Worm (Caenorhabditis elegans) whole organism, L3 larva: ENCODE measurements around the gene F28B12.1.

Experiments used
- R02D3.7 ChIP-seq: fragments of 150-350 bp; optimal IDR thresholded peaks from 2 replicates; lab custom pipeline; 2014; ENCODE audit warnings: missing biosample characterization, missing genetic modification characterization
- ZK546.5 ChIP-seq: sonication (generic microtip); optimal IDR thresholded peaks from 2 replicates; lab custom pipeline; 2017; ENCODE audit warnings: missing biosample characterization, missing genetic modification characterization
- aly-2 ChIP-seq: fragments of 150-350 bp; optimal IDR thresholded peaks from 2 replicates; lab custom pipeline; 2014; ENCODE audit warnings: missing biosample characterization, missing genetic modification characterization
- ceh-16 ChIP-seq: sonication (generic microtip); optimal IDR thresholded peaks from 2 replicates; lab custom pipeline; 2017; ENCODE audit warnings: missing biosample characterization, missing genetic modification characterization
- ceh-28 ChIP-seq: fragments of 150-350 bp; optimal IDR thresholded peaks from 2 replicates; lab custom pipeline; 2014; ENCODE audit warnings: missing biosample characterization, missing genetic modification reagents, missing genetic modification characterization
- ceh-82 ChIP-seq: fragments of 150-350 bp; optimal IDR thresholded peaks from 2 replicates; lab custom pipeline; 2014; ENCODE audit warnings: missing biosample characterization, missing genetic modification characterization
- ceh-9 ChIP-seq: sonication (generic microtip); optimal IDR thresholded peaks from 2 replicates; lab custom pipeline; 2018; ENCODE audit warnings: missing biosample characterization, missing genetic modification characterization
- daf-12 ChIP-seq: fragments of 150-350 bp; optimal IDR thresholded peaks from 2 replicates; lab custom pipeline; 2014; ENCODE audit warnings: missing biosample characterization, missing genetic modification reagents, missing genetic modification characterization
- egl-27 ChIP-seq: sonication (generic microtip); optimal IDR thresholded peaks from 4 replicates; lab custom pipeline; 2017; ENCODE audit warnings: missing biosample characterization, missing genetic modification reagents, missing genetic modification characterization
- egl-5 ChIP-seq: fragments of 150-350 bp; optimal IDR thresholded peaks from 2 replicates; lab custom pipeline; 2017; ENCODE audit warnings: missing biosample characterization, missing genetic modification reagents, missing genetic modification characterization, inconsistent platforms
- elt-1 ChIP-seq: fragments of 150-350 bp; optimal IDR thresholded peaks from 2 replicates; lab custom pipeline; 2014; ENCODE audit warnings: missing biosample characterization, missing genetic modification characterization
- elt-2 ChIP-seq: sonication (generic microtip); optimal IDR thresholded peaks from 2 replicates; lab custom pipeline; 2016; ENCODE audit warnings: missing genetic modification reagents, mild to moderate bottlenecking, missing genetic modification characterization, missing compliant biosample characterization
- elt-3 ChIP-seq, 3 experiments: fragments of 150-350 bp in 1 of 3; sonication (generic microtip) in 2 of 3; optimal IDR thresholded peaks; 2 replicates in 2 of 3; 4 replicates in 1 of 3; lab custom pipeline; 2014 to 2017; ENCODE audit warnings: missing biosample characterization in 3 of 3, missing genetic modification characterization in 3 of 3
- eor-1 ChIP-seq, 2 experiments: fragments of 150-350 bp; optimal IDR thresholded peaks; 2 replicates each; lab custom pipeline; 2014 to 2018; ENCODE audit warnings: missing biosample characterization in 2 of 2, missing genetic modification characterization in 2 of 2
- fkh-10 ChIP-seq: sonication (generic microtip); optimal IDR thresholded peaks from 2 replicates; lab custom pipeline; 2017; ENCODE audit warnings: missing biosample characterization, missing genetic modification reagents, missing genetic modification characterization
- fos-1 ChIP-seq: fragments of 150-350 bp; optimal IDR thresholded peaks from 2 replicates; lab custom pipeline; 2014; ENCODE audit warnings: missing biosample characterization, missing genetic modification characterization
- hmg-11 ChIP-seq: sonication (generic microtip); optimal IDR thresholded peaks from 2 replicates; lab custom pipeline; 2016; ENCODE audit warnings: missing genetic modification characterization, missing compliant biosample characterization
- jun-1 ChIP-seq: fragments of 150-350 bp; optimal IDR thresholded peaks from 2 replicates; lab custom pipeline; 2014; ENCODE audit warnings: missing biosample characterization, missing genetic modification reagents, missing genetic modification characterization
- lsy-12 ChIP-seq: sonication (generic microtip); optimal IDR thresholded peaks from 2 replicates; lab custom pipeline; 2016; ENCODE audit warnings: mild to moderate bottlenecking, missing genetic modification characterization, missing compliant biosample characterization
- mdl-1 ChIP-seq: fragments of 150-350 bp; optimal IDR thresholded peaks from 2 replicates; lab custom pipeline; 2014; ENCODE audit warnings: missing biosample characterization, missing genetic modification characterization
- mml-1 ChIP-seq: fragments of 150-350 bp; sonication (generic microtip); optimal IDR thresholded peaks from 3 replicates; lab custom pipeline; 2014; ENCODE audit warnings: missing biosample characterization, missing genetic modification characterization
- nfya-1 ChIP-seq: sonication (generic microtip); optimal IDR thresholded peaks from 2 replicates; lab custom pipeline; 2017; ENCODE audit warnings: missing genetic modification characterization, mild to moderate bottlenecking, missing compliant biosample characterization, antibody characterized with exemption, moderate library complexity; ENCODE audit not compliant: insufficient read depth
- nhr-11 ChIP-seq: fragments of 150-350 bp; optimal IDR thresholded peaks from 2 replicates; lab custom pipeline; 2014; ENCODE audit warnings: missing biosample characterization, missing genetic modification characterization
- nhr-12 ChIP-seq: fragments of 150-350 bp; optimal IDR thresholded peaks from 2 replicates; lab custom pipeline; 2014; ENCODE audit warnings: missing biosample characterization, missing genetic modification characterization
- nhr-23 ChIP-seq: fragments of 150-350 bp; optimal IDR thresholded peaks from 2 replicates; lab custom pipeline; 2014; ENCODE audit warnings: missing biosample characterization, missing genetic modification reagents, missing genetic modification characterization
- nhr-237 ChIP-seq: fragments of 150-350 bp; optimal IDR thresholded peaks from 2 replicates; lab custom pipeline; 2014; ENCODE audit warnings: missing biosample characterization, missing genetic modification characterization
- nhr-25 ChIP-seq: sonication (generic microtip); optimal IDR thresholded peaks from 2 replicates; lab custom pipeline; 2017; ENCODE audit warnings: missing biosample characterization, missing genetic modification characterization
- nhr-28 ChIP-seq: fragments of 150-350 bp; optimal IDR thresholded peaks from 2 replicates; lab custom pipeline; 2014; ENCODE audit warnings: missing biosample characterization, missing genetic modification characterization
- nhr-43 ChIP-seq: sonication (generic microtip); optimal IDR thresholded peaks from 2 replicates; lab custom pipeline; 2016; ENCODE audit warnings: mild to moderate bottlenecking, missing genetic modification characterization, missing compliant biosample characterization; ENCODE audit not compliant: poor library complexity, severe bottlenecking
- nhr-76 ChIP-seq: fragments of 150-350 bp; sonication (generic microtip); optimal IDR thresholded peaks from 5 replicates; lab custom pipeline; 2014; ENCODE audit warnings: missing biosample characterization, missing genetic modification characterization
- nhr-77 ChIP-seq: fragments of 150-350 bp; optimal IDR thresholded peaks from 2 replicates; lab custom pipeline; 2014; ENCODE audit warnings: missing biosample characterization, missing genetic modification characterization
- pha-4 ChIP-seq: fragments of 150-350 bp; optimal IDR thresholded peaks from 2 replicates; lab custom pipeline; 2014; ENCODE audit warnings: missing biosample characterization, missing genetic modification reagents, missing genetic modification characterization
- pqm-1 ChIP-seq: fragments of 150-350 bp; optimal IDR thresholded peaks from 2 replicates; lab custom pipeline; 2017; ENCODE audit warnings: missing biosample characterization, missing genetic modification characterization, inconsistent platforms
- skn-1 ChIP-seq: fragments of 150-350 bp; optimal IDR thresholded peaks from 2 replicates; lab custom pipeline; 2014; ENCODE audit warnings: missing biosample characterization, missing genetic modification characterization
- snpc-4 ChIP-seq: fragments of 150-350 bp; optimal IDR thresholded peaks from 2 replicates; lab custom pipeline; 2014; ENCODE audit warnings: missing biosample characterization, missing genetic modification characterization
- tbx-2 ChIP-seq: sonication (generic microtip); optimal IDR thresholded peaks from 2 replicates; lab custom pipeline; 2016; ENCODE audit warnings: mild to moderate bottlenecking, missing genetic modification characterization, missing compliant biosample characterization
- unc-39 ChIP-seq: sonication (generic microtip); optimal IDR thresholded peaks from 4 replicates; lab custom pipeline; 2017; ENCODE audit warnings: missing biosample characterization, missing genetic modification characterization
- unc-62 ChIP-seq: fragments of 150-350 bp; sonication (generic microtip); optimal IDR thresholded peaks from 4 replicates; lab custom pipeline; 2014; ENCODE audit warnings: missing biosample characterization, missing genetic modification reagents, missing genetic modification characterization
- zag-1 ChIP-seq: fragments of 150-350 bp; optimal IDR thresholded peaks from 2 replicates; lab custom pipeline; 2014; ENCODE audit warnings: missing biosample characterization, missing genetic modification characterization
- ztf-11 ChIP-seq: fragments of 150-350 bp; optimal IDR thresholded peaks from 2 replicates; lab custom pipeline; 2014; ENCODE audit warnings: missing biosample characterization, missing genetic modification characterization
- ztf-4 ChIP-seq: fragments of 150-350 bp; optimal IDR thresholded peaks from 2 replicates; lab custom pipeline; 2014; ENCODE audit warnings: missing biosample characterization, missing genetic modification characterization

The F28B12.1 gene

DNA sequence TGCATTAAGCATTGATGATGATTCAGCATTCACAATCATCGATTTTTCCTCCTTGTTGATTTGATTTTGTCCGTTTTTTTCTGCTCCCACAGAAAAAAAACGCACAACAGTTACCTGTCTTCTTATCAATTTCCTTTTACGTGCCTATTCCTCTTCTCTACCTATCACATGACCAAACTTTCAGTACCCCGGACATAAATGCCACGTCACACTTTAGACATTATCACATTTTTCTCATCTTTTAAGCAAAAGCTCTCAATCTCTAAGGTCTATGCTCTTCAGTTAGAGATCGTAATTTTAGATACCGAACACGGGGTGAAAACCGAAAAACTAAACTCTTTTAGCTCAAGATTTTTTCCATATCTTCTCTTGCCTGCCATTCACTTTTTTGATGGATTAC lies 6.7 kb upstream of the F28B12.1 start:
- TF ChIP-seq skn-1 (tag; lab: Kevin White, UChicago), result no peak
- no peak for TF ChIP-seq unc-39 (tag; lab: Kevin White, UChicago)
- TF ChIP-seq pha-4, result peak; percentile 28
- TF ChIP-seq pqm-1, result peak; percentile 76
- peak; percentile 87 for TF ChIP-seq elt-2 (tag; lab: Kevin White, UChicago)
- no peak for TF ChIP-seq fos-1
- no peak for TF ChIP-seq ceh-28 (tag; lab: Kevin White, UChicago)
- TF ChIP-seq eor-1 (tag; optimal IDR thresholded peaks at IDR 0.05; lab: Kevin White, UChicago), result no peak
- TF ChIP-seq elt-1 (tag; lab: Kevin White, UChicago), result peak; percentile 87
- TF ChIP-seq R02D3.7 (tag; lab: Kevin White, UChicago), result no peak
- no peak for TF ChIP-seq snpc-4 (tag; lab: Kevin White, UChicago)
- TF ChIP-seq ztf-4 (tag; lab: Kevin White, UChicago), result no peak
- TF ChIP-seq jun-1, result peak; percentile 78
- no peak for TF ChIP-seq daf-12

DNA sequence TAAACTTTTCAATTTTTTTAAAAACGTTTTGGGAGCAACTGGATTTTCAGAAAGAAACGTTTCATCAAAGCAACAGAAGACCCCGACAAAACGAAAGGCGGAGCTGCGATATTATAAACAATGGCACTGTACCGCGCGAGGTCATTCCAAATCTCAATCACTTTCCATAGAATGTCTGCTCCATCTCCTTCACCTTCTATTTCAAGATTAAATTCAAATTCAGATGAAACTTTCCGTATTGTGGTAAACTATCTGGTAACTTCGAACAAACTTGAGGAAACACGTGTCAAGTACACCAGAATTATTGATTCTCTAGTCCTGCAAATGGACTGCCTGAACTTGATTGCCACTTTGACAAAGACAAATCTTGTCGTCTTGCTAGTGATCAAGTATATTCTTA lies 1.9 kb upstream of the F28B12.1 start, which contains the start of gene F28B12.6:
F28B12.6 (plus strand) TSS at position 49 of the 400 bp plus-strand sequence.
- TF ChIP-seq fos-1 (no peak), nhr-237 (tag; lab: Kevin White, UChicago) (no peak)

DNA sequence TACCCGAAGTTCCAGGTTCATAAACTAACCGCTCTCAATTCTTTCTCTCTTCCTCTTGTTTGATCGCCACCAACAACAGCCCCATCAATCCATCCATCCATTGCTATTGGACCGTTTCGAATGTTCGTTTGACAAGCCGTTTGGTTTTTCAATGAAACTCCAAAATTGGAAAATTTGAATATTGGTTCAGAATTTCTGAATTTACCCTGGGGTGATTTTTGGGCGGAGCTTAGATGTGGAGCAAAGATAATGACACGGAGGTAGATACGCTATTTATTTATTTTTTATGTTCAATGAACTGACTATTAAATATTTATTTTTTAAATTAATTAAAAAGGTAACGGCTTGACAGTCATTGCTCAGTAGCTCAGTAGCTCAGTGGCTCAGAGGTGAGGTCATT lies 1.5 kb downstream of the F28B12.1 start, which contains the start of gene B0034.2:
B0034.2 (minus strand) TSS at position 101 of the 400 bp plus-strand sequence.
- TF ChIP-seq nfya-1 (no peak), eor-1 (tag; optimal IDR thresholded peaks at IDR 0.05; lab: Kevin White, UChicago) (no peak), ZK546.5 (tag; lab: Kevin White, UChicago) (no peak), egl-27 (tag; lab: Kevin White, UChicago) (no peak), ztf-11 (tag; lab: Kevin White, UChicago) (no peak), fos-1 (no peak), nhr-43 (no peak), unc-39 (tag; lab: Kevin White, UChicago) (no peak), nhr-25 (tag; lab: Kevin White, UChicago) (no peak), hmg-11 (no peak)
- TF ChIP-seq, all 47 proteins: peak for 0

DNA sequence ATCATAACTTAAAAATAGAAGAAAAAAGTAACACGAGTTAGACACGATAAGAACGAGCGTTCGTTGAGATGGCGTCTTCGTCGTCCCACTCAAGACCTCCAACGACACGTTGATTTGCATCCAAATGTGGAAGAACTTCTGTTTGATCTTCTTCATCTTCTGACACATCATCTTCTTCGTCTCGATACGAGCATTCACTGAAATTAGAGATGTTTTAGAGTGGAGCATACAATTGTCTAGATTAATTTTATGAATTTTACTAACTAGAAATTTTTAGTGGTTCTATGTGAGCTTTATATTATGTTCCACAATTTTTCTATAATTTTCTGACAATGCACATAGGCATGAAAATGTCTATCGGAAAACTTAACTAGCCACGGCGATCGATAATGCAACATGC lies 3.1 kb downstream of the F28B12.1 start:
- TF ChIP-seq nhr-23 (tag; lab: Kevin White, UChicago) (no peak), ztf-11 (tag; lab: Kevin White, UChicago) (no peak), daf-12 (no peak), nhr-11 (tag; lab: Kevin White, UChicago) (no peak), lsy-12 (tag; lab: Kevin White, UChicago) (no peak), nhr-25 (tag; lab: Kevin White, UChicago) (no peak), nhr-76 (tag; lab: Kevin White, UChicago) (no peak), jun-1 (no peak), fkh-10 (GFP tag; lab: Kevin White, UChicago) (no peak), zag-1 (tag; lab: Kevin White, UChicago) (no peak), skn-1 (tag; lab: Kevin White, UChicago) (no peak), nhr-43 (no peak), ceh-16 (tag; lab: Kevin White, UChicago) (no peak), nhr-237 (tag; lab: Kevin White, UChicago) (no peak)

DNA sequence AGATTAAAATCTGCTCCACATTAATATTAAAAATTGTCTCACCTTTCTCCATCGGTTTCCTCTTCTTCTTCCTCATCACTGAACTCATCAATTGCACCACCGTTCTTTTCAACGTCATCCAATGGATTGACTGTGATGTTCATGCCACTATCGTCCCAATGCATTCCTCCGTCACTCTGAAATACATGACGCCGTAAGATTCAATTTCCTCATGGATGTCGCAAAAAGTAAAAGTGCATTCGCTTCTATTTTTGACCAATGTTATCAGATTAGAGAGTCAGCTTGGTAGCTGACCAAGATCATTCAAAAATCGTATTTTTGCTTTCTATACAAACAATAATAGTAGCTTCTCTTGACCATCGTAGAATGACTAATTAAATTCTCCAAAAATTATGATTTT lies 3.7 kb downstream of the F28B12.1 start:
- TF ChIP-seq jun-1 (no peak), fkh-10 (GFP tag; lab: Kevin White, UChicago) (peak; percentile 59), ztf-4 (tag; lab: Kevin White, UChicago) (no peak)

ce11 chrII:5948681-5949080 lies 6.0 kb downstream of the F28B12.1 start:
- TF ChIP-seq zag-1 (tag; lab: Kevin White, UChicago), result no peak
- TF ChIP-seq pha-4, result no peak
- no peak for TF ChIP-seq fos-1
- no peak for TF ChIP-seq egl-27 (tag; lab: Kevin White, UChicago)
- TF ChIP-seq lsy-12 (tag; lab: Kevin White, UChicago), result no peak
- TF ChIP-seq unc-62 (GFP tag; lab: Kevin White, UChicago), result no peak
- no peak for TF ChIP-seq elt-2 (tag; lab: Kevin White, UChicago)
- no peak for TF ChIP-seq nhr-77 (tag; lab: Kevin White, UChicago)
- TF ChIP-seq aly-2 (tag; lab: Kevin White, UChicago), result no peak
- TF ChIP-seq mml-1 (tag; lab: Kevin White, UChicago), result no peak
- peak; percentile 35 for TF ChIP-seq egl-5 (tag; lab: Kevin White, UChicago)
- TF ChIP-seq hmg-11, result peak; percentile 40
- TF ChIP-seq elt-3 (tag; optimal IDR thresholded peaks at IDR 0.05; lab: Kevin White, UChicago), result no peak
- no peak for TF ChIP-seq snpc-4 (tag; lab: Kevin White, UChicago)
- no peak for TF ChIP-seq daf-12
- no peak for TF ChIP-seq tbx-2
- TF ChIP-seq nhr-25 (tag; lab: Kevin White, UChicago), result no peak
- TF ChIP-seq unc-39 (tag; lab: Kevin White, UChicago), result no peak
- no peak for TF ChIP-seq mdl-1
- no peak for TF ChIP-seq nhr-43
- TF ChIP-seq nhr-28 (tag; lab: Kevin White, UChicago), result no peak
- no peak for TF ChIP-seq nhr-237 (tag; lab: Kevin White, UChicago)
- no peak for TF ChIP-seq ceh-82
- no peak for TF ChIP-seq ceh-9 (tag; lab: Kevin White, UChicago)
- no peak for TF ChIP-seq nhr-12 (tag; lab: Kevin White, UChicago)
- TF ChIP-seq pqm-1, result no peak
- TF ChIP-seq nhr-23 (tag; lab: Kevin White, UChicago), result no peak
